Fruit fly (Drosophila melanogaster) whole organism, pupa: ENCODE results near the gene Mrgn1.

Source experiments
- CG12605 ChIP-seq: fragments of 200-800 bp; sonication (Bioruptor generic); IDR thresholded peaks from 2 replicates; pipeline ENCODE4 v1.3.6; 2022; ENCODE audit warnings: missing biosample characterization, missing genetic modification characterization
- CG17806 ChIP-seq: fragments of 200-800 bp; sonication (Bioruptor generic); optimal IDR thresholded peaks from 2 replicates; lab custom pipeline; 2018; ENCODE audit warnings: missing biosample characterization, mild to moderate bottlenecking, missing genetic modification characterization, moderate library complexity
- CG34367 ChIP-seq: fragments of 200-800 bp; sonication (Bioruptor generic); optimal IDR thresholded peaks from 2 replicates; lab custom pipeline; 2018; ENCODE audit warnings: missing biosample characterization, mild to moderate bottlenecking, missing genetic modification characterization
- CG9948 ChIP-seq: fragments of 200-800 bp; sonication (Bioruptor generic); optimal IDR thresholded peaks from 2 replicates; lab custom pipeline; 2018; ENCODE audit warnings: missing biosample characterization, mild to moderate bottlenecking, missing genetic modification characterization, moderate library complexity
- Ets98B ChIP-seq: fragments of 200-800 bp; sonication (Bioruptor generic); IDR thresholded peaks from 2 replicates; pipeline ENCODE4 v1.3.6; 2022; ENCODE audit warnings: missing biosample characterization, missing genetic modification characterization
- Pif1B ChIP-seq: fragments of 200-800 bp; sonication (Bioruptor generic); optimal IDR thresholded peaks from 3 replicates; lab custom pipeline; 2016; ENCODE audit warnings: missing biosample characterization, missing genetic modification characterization

DNA sequence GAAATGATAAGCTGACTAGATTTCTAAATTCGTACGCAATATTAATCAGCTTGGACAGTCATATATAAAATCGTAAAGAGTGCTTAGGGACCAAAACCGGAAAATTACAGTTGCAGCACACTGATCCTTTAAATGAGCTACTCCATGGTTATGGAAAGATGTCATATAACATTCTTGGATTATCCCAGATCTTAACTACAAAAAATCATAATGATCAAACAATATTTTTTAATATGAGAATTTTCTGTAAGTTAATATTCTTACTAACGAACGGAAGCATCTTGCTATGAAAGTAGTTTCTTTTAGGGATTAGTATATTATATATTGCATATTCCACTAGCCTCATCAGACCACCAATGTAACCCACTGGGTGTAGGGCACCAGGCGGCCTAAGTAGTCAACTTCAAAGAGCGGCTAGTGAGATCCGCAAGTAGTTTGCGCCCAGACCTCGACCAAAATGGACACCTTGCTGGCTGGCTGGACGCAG lies 45.3 kb downstream of the Mrgn1 start, which contains the start of gene CG11162:
- TF ChIP-seq CG34367 (tag; lab: Kevin White, UChicago) (no peak), Pif1B (GFP tag; lab: Kevin White, UChicago) (no peak), CG17806 (tag; lab: Kevin White, UChicago) (no peak), Ets98B (GFP tag; lab: Robert Waterston, UW) (no peak), CG9948 (tag; lab: Kevin White, UChicago) (no peak), CG12605 (no peak)
